Fruit fly (Drosophila melanogaster) whole organism, pupa: ENCODE results near the gene CG18545.
"Not testable (repeated sequence)": the region's sequence is repeated elsewhere in the genome, so short reads cannot be mapped to it uniquely, and the experiment has no call there.

ENCODE experiments used
- CG10348 ChIP-seq: fragments of 200-800 bp; sonication (Bioruptor generic); IDR thresholded peaks from 2 replicates; pipeline ENCODE4 v1.3.6; 2022; ENCODE audit warnings: missing biosample characterization, missing genetic modification characterization
- CG12605 ChIP-seq: fragments of 200-800 bp; sonication (Bioruptor generic); IDR thresholded peaks from 2 replicates; pipeline ENCODE4 v1.3.6; 2022; ENCODE audit warnings: missing biosample characterization, missing genetic modification characterization
- CG13204 ChIP-seq: fragments of 200-800 bp; sonication (Bioruptor generic); optimal IDR thresholded peaks from 2 replicates; lab custom pipeline; 2018; ENCODE audit warnings: missing biosample characterization, mild to moderate bottlenecking, missing genetic modification characterization, moderate library complexity
- CG14655 ChIP-seq: fragments of 200-800 bp; sonication (Bioruptor generic); optimal IDR thresholded peaks from 3 replicates; lab custom pipeline; 2017; ENCODE audit warnings: mild to moderate bottlenecking, missing biosample characterization, missing genetic modification reagents, missing genetic modification characterization
- CG15710 ChIP-seq: fragments of 200-800 bp; sonication (Bioruptor generic); optimal IDR thresholded peaks from 2 replicates; lab custom pipeline; 2018; ENCODE audit warnings: missing biosample characterization, mild to moderate bottlenecking, missing genetic modification characterization, moderate library complexity
- CG17806 ChIP-seq: fragments of 200-800 bp; sonication (Bioruptor generic); optimal IDR thresholded peaks from 2 replicates; lab custom pipeline; 2018; ENCODE audit warnings: missing biosample characterization, mild to moderate bottlenecking, missing genetic modification characterization, moderate library complexity
- CG32121 ChIP-seq: fragments of 200-800 bp; sonication (Bioruptor generic); IDR thresholded peaks from 2 replicates; pipeline ENCODE4 v1.3.6; 2022; ENCODE audit warnings: missing biosample characterization, missing genetic modification characterization
- CG34367 ChIP-seq: fragments of 200-800 bp; sonication (Bioruptor generic); optimal IDR thresholded peaks from 2 replicates; lab custom pipeline; 2018; ENCODE audit warnings: missing biosample characterization, mild to moderate bottlenecking, missing genetic modification characterization
- CG4496 ChIP-seq: fragments of 200-800 bp; sonication (Bioruptor generic); IDR thresholded peaks from 3 replicates; pipeline ENCODE4 v1.3.6; 2022; ENCODE audit warnings: missing biosample characterization, missing genetic modification characterization
- CG8159 ChIP-seq: fragments of 200-800 bp; sonication (Bioruptor generic); optimal IDR thresholded peaks from 3 replicates; lab custom pipeline; 2018; ENCODE audit warnings: missing biosample characterization, mild to moderate bottlenecking, missing genetic modification characterization, moderate library complexity
- CG8301 ChIP-seq: fragments of 200-800 bp; sonication (Bioruptor generic); optimal IDR thresholded peaks from 2 replicates; lab custom pipeline; 2018; ENCODE audit warnings: missing biosample characterization, mild to moderate bottlenecking, missing genetic modification characterization
- CG9948 ChIP-seq: fragments of 200-800 bp; sonication (Bioruptor generic); optimal IDR thresholded peaks from 2 replicates; lab custom pipeline; 2018; ENCODE audit warnings: missing biosample characterization, mild to moderate bottlenecking, missing genetic modification characterization, moderate library complexity
- D1 ChIP-seq: fragments of 200-800 bp; sonication (Bioruptor generic); optimal IDR thresholded peaks from 2 replicates; lab custom pipeline; 2018; ENCODE audit warnings: missing biosample characterization, mild to moderate bottlenecking, missing genetic modification characterization, moderate library complexity
- EcR ChIP-seq: fragments of 200-800 bp; sonication (Bioruptor generic); optimal IDR thresholded peaks from 3 replicates; lab custom pipeline; 2019; ENCODE audit warnings: missing biosample characterization, missing genetic modification characterization, mild to moderate bottlenecking, moderate library complexity, missing genetic modification reagents
- Ets98B ChIP-seq: fragments of 200-800 bp; sonication (Bioruptor generic); IDR thresholded peaks from 2 replicates; pipeline ENCODE4 v1.3.6; 2022; ENCODE audit warnings: missing biosample characterization, missing genetic modification characterization
- Pif1A ChIP-seq: fragments of 200-800 bp; sonication (Bioruptor generic); optimal IDR thresholded peaks from 3 replicates; lab custom pipeline; 2016; ENCODE audit warnings: missing biosample characterization, missing genetic modification characterization
- Pif1B ChIP-seq: fragments of 200-800 bp; sonication (Bioruptor generic); optimal IDR thresholded peaks from 3 replicates; lab custom pipeline; 2016; ENCODE audit warnings: missing biosample characterization, missing genetic modification characterization
- Snoo ChIP-seq: fragments of 200-800 bp; sonication (Bioruptor generic); optimal IDR thresholded peaks from 3 replicates; lab custom pipeline; 2017; ENCODE audit warnings: missing biosample characterization, mild to moderate bottlenecking, missing genetic modification characterization, inconsistent platforms
- fd96Ca ChIP-seq: fragments of 200-800 bp; sonication (Bioruptor generic); IDR thresholded peaks from 3 replicates; pipeline ENCODE4 v1.3.6; 2022; ENCODE audit warnings: missing biosample characterization, missing genetic modification characterization
- gl ChIP-seq: fragments of 200-800 bp; sonication (Bioruptor generic); optimal IDR thresholded peaks from 2 replicates; lab custom pipeline; 2018; ENCODE audit warnings: missing biosample characterization, mild to moderate bottlenecking, missing genetic modification characterization
- rn ChIP-seq: fragments of 200-800 bp; sonication (Bioruptor generic); IDR thresholded peaks from 2 replicates; pipeline ENCODE4 v1.3.6; 2022; ENCODE audit warnings: missing biosample characterization, missing genetic modification characterization

The CG18545 gene

DNA sequence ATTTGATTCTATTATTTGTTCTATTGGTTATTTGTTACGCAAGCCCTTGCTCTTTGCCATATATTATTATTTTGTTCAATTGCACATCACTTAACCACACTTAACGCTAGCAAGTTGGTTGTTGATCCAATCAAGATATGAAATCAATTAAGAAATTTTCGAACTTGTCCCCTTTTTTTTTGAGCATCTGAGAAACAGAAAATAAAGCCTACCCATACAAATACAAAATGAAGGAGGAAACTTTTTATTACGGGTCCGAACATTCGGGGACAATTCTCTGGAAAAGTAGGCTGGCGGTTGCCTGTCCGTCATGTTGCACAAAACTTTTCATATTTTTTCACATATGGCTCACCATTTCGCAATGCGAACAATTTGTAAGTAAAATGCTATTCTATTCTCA, 2.7 kb upstream of the CG18545 start, which contains the start of gene CG12592:
Gene CG12592, plus strand, starts transcription at position 301 of the 400 bp plus-strand sequence.
- not testable (repeated sequence) for TF ChIP-seq EcR (GFP tag; lab: Kevin White, UChicago); gl (tag; lab: Kevin White, UChicago); CG8159

DNA sequence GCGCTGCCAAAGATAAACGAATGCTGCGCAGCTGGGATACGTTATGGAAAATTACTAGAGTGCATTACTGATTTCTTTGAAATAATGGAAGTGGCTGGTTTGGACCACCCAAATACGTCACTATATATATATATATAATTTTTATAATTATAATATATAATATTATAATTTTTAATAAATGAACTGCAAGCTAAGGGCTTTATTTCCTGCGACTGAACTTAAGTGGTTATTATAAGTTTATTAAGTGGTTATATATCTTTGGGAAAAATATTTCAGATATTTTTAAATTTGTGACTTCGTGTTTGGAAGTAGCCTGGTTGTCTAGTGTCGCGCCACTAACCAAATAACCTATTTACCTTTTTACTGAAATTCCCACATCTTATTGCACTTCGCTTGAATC, 7.7 kb downstream of the CG18545 start, which contains the start of gene CG31406:
Gene CG31406, plus strand, starts transcription at position 301 of the 400 bp plus-strand sequence.
- not testable (repeated sequence) for TF ChIP-seq CG15710 (tag; lab: Kevin White, UChicago); Pif1A (GFP tag; lab: Kevin White, UChicago); EcR (GFP tag; lab: Kevin White, UChicago)

DNA sequence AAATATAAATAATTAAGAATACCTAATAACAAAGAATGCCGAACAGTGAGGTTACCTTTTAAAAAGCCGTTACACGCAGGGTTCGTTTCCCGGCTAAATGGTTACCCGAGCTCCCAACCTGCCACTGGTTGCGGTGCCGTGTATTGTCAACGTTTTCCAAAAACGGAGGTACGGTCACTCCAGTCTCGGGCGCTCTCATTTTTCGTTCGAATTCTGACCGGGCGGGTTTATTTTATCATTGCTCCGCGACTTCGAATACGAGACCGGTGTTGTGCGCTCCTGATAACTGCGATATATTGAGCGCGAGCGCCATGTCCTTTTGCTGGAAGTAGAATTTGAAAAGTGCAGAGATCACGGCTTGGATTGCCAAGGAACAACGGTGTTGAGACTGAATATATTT, 9.2 kb downstream of the CG18545 start, which contains the start of gene jumu:
Gene jumu, plus strand, starts transcription at position 196 of the 400 bp plus-strand sequence.
- TF ChIP-seq CG13204 (GFP tag; lab: Kevin White, UChicago) (no peak), Pif1A (GFP tag; lab: Kevin White, UChicago) (no peak), CG10348 (no peak)

DNA sequence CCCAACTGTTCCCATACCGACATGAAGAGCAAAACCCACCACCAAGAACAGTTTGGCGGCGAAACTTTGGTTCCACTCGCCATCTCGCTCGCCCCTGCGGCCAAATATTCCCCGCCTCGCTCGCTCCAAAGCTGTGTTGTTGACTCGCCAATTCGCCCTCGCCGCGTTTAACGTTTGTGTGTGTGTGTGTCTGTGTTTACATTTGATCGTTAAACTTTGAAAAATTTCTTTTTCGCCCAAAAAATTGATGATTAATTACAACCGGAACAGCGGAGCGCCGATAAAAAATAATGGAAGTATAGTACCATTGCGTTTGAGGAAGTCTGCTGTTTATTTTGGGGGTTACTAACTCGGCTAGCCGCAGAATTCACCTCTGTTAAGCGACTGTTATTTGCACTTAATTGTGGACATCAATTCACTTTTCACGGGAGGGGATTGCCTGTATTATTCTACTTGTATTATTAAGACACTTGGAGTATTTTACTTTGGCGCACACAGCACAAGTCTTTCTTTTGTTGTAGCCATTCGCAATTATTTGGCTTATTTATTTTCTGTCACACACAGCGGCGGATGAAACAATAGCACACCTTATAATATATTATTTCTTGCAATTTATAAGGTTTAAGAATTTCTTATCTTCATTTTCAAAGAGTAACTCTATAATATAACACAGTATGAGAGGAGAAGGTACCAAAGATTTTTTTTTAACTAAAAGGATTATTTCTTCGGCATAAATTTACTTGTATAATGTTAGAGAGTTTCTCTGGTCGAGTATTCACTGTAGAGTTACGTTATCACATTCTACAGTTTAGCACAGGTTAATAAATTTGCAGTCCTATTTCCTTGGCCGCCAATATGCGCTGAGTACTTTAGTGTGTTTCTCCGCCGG, 10.2 kb downstream of the CG18545 start:
- TF ChIP-seq CG9948 (peak; percentile 73), CG4496 (GFP tag; lab: Robert Waterston, UW) (no peak), CG10348 (no peak), Snoo (tag; lab: Kevin White, UChicago) (peak; percentile 79), CG15710 (tag; lab: Kevin White, UChicago) (peak; percentile 73), CG32121 (GFP tag; lab: Robert Waterston, UW) (no peak), CG12605 (GFP tag; lab: Robert Waterston, UW) (no peak), D1 (tag; lab: Kevin White, UChicago) (peak; percentile 39), fd96Ca (GFP tag; lab: Robert Waterston, UW) (no peak), CG13204 (GFP tag; lab: Kevin White, UChicago) (no peak), Pif1B (GFP tag; lab: Kevin White, UChicago) (peak; percentile 70), Pif1A (GFP tag; lab: Kevin White, UChicago) (peak; percentile 61), CG34367 (tag; lab: Kevin White, UChicago) (peak; percentile 55), CG8159 (peak; percentile 71), CG8301 (peak; percentile 85), CG14655 (GFP tag; lab: Kevin White, UChicago) (peak; percentile 83), Ets98B (no peak), rn (no peak), CG17806 (tag; lab: Kevin White, UChicago) (peak; percentile 77), gl (tag; lab: Kevin White, UChicago) (no peak), EcR (GFP tag; lab: Kevin White, UChicago) (peak; percentile 55)

DNA sequence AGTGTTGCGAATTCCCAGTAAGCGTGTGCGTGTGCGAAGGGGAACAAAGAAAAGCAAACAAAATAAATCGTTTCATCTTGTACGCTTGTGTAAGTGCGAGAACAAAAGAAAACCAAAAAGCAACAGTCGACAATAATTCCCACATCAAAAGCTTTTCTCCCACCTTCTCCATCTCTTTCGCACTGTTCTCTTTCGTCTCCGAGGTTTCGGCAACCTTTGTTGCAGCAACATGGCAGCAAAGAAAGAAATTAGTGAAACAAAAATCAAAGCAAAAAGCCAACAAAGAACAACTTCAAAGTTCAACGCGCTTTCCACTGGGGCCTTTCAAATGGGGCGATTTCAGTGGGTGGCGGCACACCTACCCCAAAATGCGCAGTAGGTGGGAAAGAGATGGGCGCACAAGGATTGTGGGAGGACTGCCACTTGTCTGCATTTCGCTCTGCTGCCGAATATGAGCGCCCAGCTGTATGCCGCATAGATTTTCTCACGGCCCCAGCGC, 11.3 kb downstream of the CG18545 start:
- TF ChIP-seq Pif1B (GFP tag; lab: Kevin White, UChicago) (peak; percentile 96), Snoo (tag; lab: Kevin White, UChicago) (peak; percentile 93), gl (tag; lab: Kevin White, UChicago) (peak; percentile 100), rn (no peak), CG34367 (tag; lab: Kevin White, UChicago) (peak; percentile 100), CG17806 (tag; lab: Kevin White, UChicago) (peak; percentile 97), CG8159 (peak; percentile 98), CG13204 (GFP tag; lab: Kevin White, UChicago) (peak; percentile 98), CG8301 (peak; percentile 96), CG4496 (GFP tag; lab: Robert Waterston, UW) (no peak), Pif1A (GFP tag; lab: Kevin White, UChicago) (peak; percentile 96), CG14655 (GFP tag; lab: Kevin White, UChicago) (peak; percentile 99), CG15710 (tag; lab: Kevin White, UChicago) (peak; percentile 99), CG12605 (GFP tag; lab: Robert Waterston, UW) (no peak), CG9948 (peak; percentile 96), D1 (tag; lab: Kevin White, UChicago) (peak; percentile 72), CG10348 (no peak), EcR (GFP tag; lab: Kevin White, UChicago) (peak; percentile 91)
- TF ChIP-seq, all 21 proteins: peak for 14

DNA sequence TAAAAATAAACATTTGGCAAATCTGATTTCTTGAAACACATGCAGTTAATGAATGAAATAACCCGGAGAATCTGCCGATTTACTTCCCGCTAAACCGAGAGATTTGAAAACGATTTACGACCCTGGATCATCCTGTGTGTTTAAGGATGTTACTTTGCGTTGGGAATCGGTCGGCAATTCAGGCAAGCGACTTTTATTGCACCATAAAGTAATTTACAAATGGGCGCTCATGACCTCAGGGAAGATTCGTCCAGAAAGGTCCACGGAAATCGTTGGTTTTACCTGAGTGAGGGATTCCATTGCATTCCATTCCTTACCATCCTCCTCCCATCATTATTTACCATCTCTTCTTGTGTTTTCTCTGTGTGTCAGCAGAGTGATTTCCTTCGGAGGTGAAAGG, 12.1 kb downstream of the CG18545 start:
- no peak for TF ChIP-seq CG4496 (GFP tag; lab: Robert Waterston, UW)
- TF ChIP-seq CG10348, result no peak
- TF ChIP-seq CG34367 (tag; lab: Kevin White, UChicago), result no peak
- no peak for TF ChIP-seq Pif1A (GFP tag; lab: Kevin White, UChicago)
- no peak for TF ChIP-seq rn
- TF ChIP-seq CG14655 (GFP tag; lab: Kevin White, UChicago), result no peak
- no peak for TF ChIP-seq CG12605 (GFP tag; lab: Robert Waterston, UW)
- no peak for TF ChIP-seq gl (tag; lab: Kevin White, UChicago)
